Fruit fly (Drosophila melanogaster) ovary, adult (tissue): ENCODE measurements around the gene epsilonCOP.

Experiments used
- CG17801 ChIP-seq: fragments of 200-800 bp; optimal IDR thresholded peaks from 2 replicates; lab custom pipeline; 2019; ENCODE audit warnings: missing biosample characterization, mild to moderate bottlenecking, missing genetic modification characterization, moderate library complexity; ENCODE audit not compliant: partially characterized antibody

Gene epsilonCOP

DNA sequence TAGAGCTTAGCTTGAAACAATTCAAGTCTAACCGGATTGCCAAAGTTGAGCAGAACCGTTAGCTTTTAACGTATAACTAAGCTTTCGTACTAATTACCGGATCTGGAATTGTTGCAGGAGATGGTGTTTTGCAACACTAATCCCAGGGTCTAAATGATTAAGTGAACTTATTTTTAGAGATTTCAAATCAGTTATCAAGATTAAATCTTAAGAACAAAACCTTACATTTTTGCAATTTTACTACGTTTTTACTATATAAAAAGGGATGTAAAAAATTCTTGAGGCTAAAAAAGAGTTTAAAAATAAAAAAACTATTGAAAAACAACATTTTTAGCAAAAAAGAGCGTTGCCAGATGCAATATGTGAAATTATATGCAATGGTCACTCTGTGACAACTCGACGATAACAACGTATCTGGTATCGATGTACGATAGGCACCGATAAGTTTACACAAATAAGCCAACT is at the start of gene epsilonCOP, which contains the start of gene KFase:
TSS of gene epsilonCOP (plus strand) at position 415 of the 465 bp plus-strand sequence.
TSS of gene KFase (minus strand) at position 81 of the 465 bp plus-strand sequence.
- peak; percentile 54 for TF ChIP-seq CG17801 (GFP tag; lab: Kevin White, UChicago)

DNA sequence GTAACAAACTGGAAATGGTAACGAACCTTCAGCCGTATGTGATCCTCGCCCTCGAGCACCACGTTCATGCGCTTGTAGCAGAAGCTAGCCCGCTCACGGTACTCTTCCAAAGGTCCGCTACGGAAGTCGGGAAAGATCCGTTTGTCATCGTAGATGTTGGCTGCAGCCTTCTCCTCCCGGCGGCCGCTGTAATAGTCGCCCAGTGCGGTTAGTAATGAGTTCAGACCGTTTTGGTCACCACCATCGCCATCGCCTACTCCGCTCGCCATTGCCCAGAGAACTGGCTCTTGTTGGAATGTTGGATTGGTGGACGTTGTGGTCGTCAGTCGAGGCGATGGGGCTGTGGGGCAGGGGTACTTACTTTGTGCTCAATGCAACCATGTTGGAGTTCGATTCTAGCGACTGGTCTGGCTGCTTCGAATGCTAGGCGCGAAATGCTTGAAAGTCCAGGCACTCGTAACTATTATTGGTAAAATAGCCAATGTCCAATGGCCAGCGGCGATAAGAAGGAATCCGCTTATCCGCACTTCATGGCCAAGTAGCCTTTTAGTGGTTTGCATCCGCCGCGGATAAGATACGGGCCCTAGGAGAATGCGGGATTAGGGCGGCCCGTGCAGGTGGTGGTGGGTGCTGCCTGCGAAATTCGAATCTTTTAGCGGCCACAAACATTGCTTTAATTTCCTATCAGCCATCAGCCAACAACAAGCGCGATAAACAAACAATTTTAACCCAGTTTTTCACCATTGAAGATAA is 41.1 kb upstream of the epsilonCOP start:
- no peak for TF ChIP-seq CG17801 (GFP tag; lab: Kevin White, UChicago)

DNA sequence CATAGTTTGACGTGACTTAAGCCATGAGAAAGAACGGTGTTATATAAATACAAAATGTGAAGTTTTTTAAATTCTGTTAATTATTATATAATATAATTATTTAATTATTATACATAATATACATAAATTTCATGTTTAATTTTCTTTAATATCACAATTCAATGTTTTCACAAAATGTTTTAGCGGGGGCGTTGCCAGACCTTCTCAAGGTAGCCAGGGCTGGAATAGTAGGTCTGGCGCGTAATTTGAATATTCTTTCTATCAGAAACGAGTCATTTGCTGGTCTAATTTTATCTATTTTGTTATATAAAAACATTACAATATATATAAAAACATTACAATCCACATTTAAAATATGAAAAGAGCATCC is 40.6 kb upstream of the epsilonCOP start, which contains the start of gene Acox3:
TSS of gene Acox3 (minus strand) at position 70 of the 370 bp plus-strand sequence.
- no peak for TF ChIP-seq CG17801 (GFP tag; lab: Kevin White, UChicago)

DNA sequence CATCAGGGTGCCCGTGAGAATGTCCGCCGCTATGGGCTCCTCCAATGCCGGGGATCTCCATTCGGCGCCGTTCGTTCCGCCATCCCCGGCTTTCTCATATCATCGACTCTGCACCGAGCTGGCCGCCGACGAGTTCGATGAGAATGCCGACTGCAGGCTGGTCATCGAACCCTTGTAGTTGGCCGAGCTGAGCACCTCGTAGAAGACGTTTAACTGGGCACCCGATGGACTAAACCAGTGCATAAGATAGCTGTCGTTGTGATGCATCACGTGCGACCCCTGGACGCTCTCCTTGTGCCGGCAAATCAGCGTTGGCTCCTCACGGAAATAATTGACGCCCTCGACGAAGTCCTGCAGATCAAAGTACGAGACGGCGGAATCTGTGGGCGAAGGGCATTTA is 39.1 kb upstream of the epsilonCOP start:
- no peak for TF ChIP-seq CG17801 (GFP tag; lab: Kevin White, UChicago)

DNA sequence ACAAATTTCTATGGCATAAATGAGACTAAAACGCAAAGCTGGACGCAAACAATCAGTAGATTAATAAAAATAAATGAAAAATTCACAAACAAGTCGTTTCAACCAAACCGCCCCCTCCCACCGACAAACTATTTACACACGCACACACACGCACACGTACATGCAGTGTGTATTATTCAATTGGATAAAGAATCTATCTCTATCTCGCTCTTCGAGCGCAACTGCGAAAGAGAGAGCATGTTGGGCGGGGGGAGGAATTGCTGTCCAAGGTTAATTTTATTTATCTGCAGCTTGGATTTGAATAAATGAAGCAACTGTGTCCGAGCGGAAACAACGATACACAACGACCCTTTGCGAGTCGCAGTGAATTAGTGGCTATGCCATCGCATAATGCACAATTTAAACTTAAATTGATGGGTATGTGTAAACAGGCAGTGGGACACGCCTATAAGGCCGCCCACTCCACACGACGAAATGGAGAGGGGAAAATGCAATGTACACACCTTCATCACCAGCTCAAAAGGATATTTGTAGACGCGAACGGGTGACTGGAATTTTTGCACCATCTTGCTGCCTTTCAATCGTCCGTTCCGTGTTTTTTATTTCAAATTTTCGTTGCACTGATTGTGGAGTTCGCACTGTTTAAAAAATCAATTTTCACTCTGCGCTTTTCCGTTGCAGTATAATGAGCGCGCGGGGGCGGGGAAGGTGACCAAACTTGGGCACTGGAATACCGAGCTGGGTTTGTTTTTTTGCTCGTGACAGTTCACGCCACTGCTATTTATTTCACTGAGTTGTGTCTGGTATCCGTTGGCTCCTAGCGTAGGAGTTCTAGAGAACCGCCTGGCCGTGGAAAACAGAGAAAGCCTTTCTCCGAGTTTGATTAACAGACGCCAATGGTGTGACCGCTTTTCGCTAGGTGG is 33.6 kb upstream of the epsilonCOP start, which contains the start of gene retm:
TSS of gene retm (minus strand) at position 898 of the 923 bp plus-strand sequence.
- no peak for TF ChIP-seq CG17801 (GFP tag; lab: Kevin White, UChicago)

DNA sequence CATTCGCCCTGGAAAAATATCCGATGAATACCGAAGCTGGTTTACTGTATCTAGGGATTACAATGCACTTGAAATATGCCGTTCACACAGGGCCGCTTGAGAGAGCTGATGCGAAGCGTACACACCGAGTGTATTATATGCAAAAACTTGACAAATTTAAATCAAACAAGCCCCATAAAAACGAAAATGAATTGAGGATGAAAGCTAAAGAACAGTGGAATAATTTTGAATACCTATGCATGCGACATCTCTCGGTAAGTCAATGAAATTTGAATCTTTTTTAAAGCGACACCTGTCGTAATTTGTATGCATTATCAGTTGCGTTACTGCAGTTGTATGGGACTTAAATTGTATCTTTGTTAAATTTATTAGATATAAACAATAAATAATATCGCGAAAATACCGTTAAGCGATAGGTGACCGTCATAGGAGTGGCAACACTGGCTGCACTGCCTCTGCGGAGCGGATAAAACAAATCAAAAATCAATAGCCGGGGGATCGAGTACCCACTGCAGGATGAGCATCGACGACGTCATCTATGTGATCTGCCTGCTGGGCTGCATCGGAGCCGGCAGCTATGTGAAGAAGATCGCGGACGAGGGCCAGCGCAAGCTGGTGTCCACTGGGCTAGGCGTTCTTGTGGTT is 32.8 kb upstream of the epsilonCOP start, which contains the start of gene frj:
TSS of gene frj (plus strand) at position 98 of the 645 bp plus-strand sequence.
- TF ChIP-seq CG17801 (GFP tag; lab: Kevin White, UChicago) = no peak

DNA sequence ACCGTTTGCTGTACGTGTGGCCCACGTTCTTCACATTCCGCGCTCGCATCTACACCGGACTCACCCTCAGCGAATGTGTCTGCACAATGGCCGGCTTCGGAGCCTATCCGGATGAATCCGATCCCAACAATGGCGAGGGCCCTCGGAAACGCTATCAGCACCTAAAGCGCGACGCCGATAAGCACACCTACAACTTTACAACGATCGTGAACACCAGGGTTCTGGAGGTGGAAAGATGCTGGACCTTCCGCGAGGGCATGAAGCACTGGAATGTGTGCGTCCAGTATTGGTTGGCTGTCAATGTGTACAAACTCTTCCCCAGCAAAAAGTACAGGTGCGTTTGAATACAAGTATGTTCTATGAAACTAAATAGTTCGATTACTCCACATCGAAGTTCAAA is 31.3 kb upstream of the epsilonCOP start:
- no peak for TF ChIP-seq CG17801 (GFP tag; lab: Kevin White, UChicago)

DNA sequence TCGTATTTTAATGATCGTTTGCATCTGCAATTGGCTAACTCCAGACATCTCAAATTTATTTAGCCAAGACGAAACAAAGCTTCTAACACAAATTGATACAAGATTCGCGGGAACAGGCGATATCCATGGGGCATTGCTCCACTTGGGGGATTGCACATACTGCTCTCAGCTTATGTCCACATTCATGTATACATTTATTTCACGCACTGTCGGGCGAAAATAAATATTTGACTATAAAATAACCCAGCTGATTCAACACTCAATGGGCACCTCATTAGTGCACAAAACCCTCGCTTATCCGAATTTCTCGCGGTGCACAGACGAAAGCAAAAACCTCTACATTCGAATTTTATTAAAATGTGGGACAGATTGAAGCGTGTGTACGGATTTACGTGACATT is 27.4 kb upstream of the epsilonCOP start:
- TF ChIP-seq CG17801 (GFP tag; lab: Kevin White, UChicago) = no peak

DNA sequence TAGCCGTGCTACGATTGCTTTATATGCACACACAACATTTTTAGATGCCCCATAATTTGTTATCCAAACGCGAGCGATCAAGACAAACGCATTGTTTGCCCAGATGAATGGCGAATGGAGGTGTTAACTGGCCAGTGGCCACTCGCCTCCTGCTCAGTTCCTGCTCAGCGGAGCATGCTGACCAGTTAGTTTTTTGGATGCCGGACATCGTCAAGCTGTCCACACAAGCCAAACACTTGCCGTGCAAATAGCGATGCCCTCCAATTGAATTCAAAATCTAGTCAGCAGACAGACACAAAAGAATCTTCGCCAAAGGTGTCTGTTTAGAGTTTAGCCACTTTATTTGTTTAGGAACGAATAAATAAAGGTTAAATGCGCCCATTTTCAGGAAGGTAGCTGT is 26.6 kb upstream of the epsilonCOP start:
- TF ChIP-seq CG17801 (GFP tag; lab: Kevin White, UChicago) = no peak

DNA sequence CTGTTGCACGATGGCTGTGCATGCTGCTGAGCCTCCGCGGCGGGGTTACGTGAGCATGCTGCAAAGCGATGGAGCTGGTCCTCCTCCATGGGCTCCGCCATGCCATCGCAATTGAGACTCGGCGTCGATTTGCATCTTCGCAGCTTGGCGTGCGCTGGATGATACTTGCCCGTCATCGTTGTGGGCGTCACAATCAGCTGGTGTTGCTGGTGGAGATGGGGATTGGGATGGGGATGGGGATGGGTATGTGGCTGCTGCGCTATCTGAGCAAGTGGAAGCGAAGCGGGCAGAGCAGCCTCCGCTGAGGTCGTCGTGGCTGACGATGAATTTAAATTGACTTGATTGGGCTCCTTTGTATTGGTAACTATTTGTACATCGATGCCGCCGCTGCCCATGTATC is 25.5 kb upstream of the epsilonCOP start:
- no peak for TF ChIP-seq CG17801 (GFP tag; lab: Kevin White, UChicago)

DNA sequence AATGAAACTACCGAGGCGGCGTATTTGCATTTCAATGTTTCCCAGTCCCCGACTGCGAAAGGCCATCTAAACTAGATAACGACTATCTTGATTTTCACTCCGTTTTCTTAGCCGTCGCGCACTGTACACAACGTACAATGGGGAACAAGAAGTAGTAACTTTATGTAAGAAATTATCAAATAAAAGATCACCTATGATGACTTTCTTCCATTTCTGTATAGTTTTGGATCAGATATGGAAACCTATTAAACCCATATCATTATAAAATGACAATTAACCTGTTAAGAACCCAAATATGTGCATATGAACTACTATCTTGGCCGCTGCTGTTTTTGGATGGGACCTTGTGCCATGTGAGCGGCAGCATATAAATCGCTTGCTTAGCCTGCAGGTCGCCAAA is 24.6 kb upstream of the epsilonCOP start:
- no peak for TF ChIP-seq CG17801 (GFP tag; lab: Kevin White, UChicago)

DNA sequence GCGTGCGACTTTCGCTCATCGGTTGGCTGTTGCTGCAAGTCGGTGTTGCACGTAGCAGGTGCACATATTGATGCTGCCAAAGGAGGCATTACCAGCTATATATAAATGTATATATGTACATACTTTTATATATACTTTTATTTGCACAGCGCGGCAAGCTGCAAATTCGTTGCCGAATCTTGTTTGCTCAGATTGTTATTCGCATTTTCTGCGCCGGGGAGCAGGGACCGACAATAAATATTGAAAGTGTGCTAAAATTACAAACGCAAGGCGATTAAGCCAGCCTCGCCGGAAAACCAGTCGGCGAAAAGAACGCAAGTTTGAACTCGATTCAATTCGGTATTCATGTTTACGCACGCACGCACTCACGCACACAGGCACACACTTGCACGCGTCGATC is 24.1 kb upstream of the epsilonCOP start:
- no peak for TF ChIP-seq CG17801 (GFP tag; lab: Kevin White, UChicago)

DNA sequence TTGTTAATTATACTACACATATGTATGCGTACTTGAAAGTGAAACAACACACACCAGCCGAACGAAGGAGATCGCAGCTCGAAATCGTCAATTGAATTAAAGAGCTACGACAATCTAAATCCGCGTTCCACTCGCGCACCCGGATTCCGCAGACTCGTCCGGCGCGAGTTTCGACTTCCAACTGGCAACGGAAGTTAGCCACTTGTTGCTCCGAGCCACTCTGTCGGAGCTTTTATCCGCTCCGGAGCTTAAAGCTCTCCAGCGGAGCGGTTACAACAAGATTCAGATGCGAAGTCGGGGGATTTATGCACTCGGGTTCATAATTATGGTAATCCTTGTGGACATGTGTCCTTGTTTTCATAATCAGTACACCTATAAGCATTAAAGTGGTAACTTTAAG is 23.4 kb upstream of the epsilonCOP start, which contains the start of gene Rchy1:
TSS of gene Rchy1 (minus strand) at position 173 of the 400 bp plus-strand sequence.
- no peak for TF ChIP-seq CG17801 (GFP tag; lab: Kevin White, UChicago)

DNA sequence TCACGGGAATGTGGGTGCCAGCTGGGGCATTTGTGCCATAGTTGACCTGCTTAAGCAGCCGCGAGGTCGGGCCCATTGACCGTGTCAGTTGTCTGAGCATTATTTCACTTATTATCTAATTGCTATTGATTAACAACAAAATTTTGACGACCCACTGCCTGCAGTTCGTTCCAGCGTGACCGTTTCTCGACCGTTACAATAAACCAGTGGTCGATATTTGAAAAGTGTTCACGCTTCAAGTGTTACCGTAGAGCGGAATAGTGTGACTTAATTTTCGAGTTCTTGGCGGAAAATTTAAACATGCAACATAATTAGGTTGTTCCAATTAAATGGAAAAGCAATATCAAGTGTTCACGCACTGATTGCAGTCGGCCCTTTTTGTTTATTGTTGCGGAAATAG is 21.4 kb upstream of the epsilonCOP start, which contains the start of gene HemK1:
TSS of gene HemK1 (minus strand) at position 190 of the 400 bp plus-strand sequence.
- TF ChIP-seq CG17801 (GFP tag; lab: Kevin White, UChicago) = peak; percentile 41
